Worm (Caenorhabditis elegans): Measurements from ENCODE around the gene F01D5.5.

ce11 chrII:14005183-14005582 lies 3.1 kb upstream of the F01D5.5 start:
- no peak for TF ChIP-seq lsy-2 (tag; optimal IDR thresholded peaks at IDR 0.05)
- no peak for TF ChIP-seq lin-13 (tag; optimal IDR thresholded peaks at IDR 0.05)
- TF ChIP-seq flh-1 (GFP tag; optimal IDR thresholded peaks at IDR 0.05) = no peak
- TF ChIP-seq mab-5 (tag; optimal IDR thresholded peaks at IDR 0.05) = no peak
- TF ChIP-seq snpc-4 (tag; optimal IDR thresholded peaks at IDR 0.05) = no peak
- no peak for TF ChIP-seq pha-4 (tag; optimal IDR thresholded peaks at IDR 0.05)
- no peak for TF ChIP-seq ceh-39 (tag; optimal IDR thresholded peaks at IDR 0.05)
- no peak for TF ChIP-seq unc-62 (GFP tag; optimal IDR thresholded peaks at IDR 0.05)
